Fruit fly (Drosophila melanogaster) whole organism, embryonic: ENCODE data around the gene CkIIalpha-i3.
A peak's percentile ranks its signal among the peaks of the same experiment; 100 is the strongest.

Experiments used
- BEAF-32 ChIP-seq: fragments of 200-800 bp; sonication (Bioruptor generic); optimal IDR thresholded peaks from 3 replicates; lab custom pipeline; 2017; ENCODE audit warnings: missing biosample characterization, missing genetic modification characterization, mild to moderate bottlenecking, moderate library complexity, missing genetic modification reagents
- CG13894 ChIP-seq: fragments of 200-800 bp; sonication (Bioruptor generic); optimal IDR thresholded peaks from 3 replicates; lab custom pipeline; 2018; ENCODE audit warnings: missing biosample characterization, mild to moderate bottlenecking, missing genetic modification characterization, moderate library complexity
- CG14965 ChIP-seq: fragments of 200-800 bp; sonication (Bioruptor generic); optimal IDR thresholded peaks from 2 replicates; lab custom pipeline; 2016; ENCODE audit warnings: missing biosample characterization, missing genetic modification characterization, borderline replicate concordance
- CG15073 ChIP-seq: fragments of 200-800 bp; sonication (Bioruptor generic); optimal IDR thresholded peaks from 2 replicates; lab custom pipeline; 2016; ENCODE audit warnings: missing biosample characterization, missing genetic modification characterization
- CG15514 ChIP-seq: fragments of 200-800 bp; sonication (Bioruptor generic); optimal IDR thresholded peaks from 3 replicates; lab custom pipeline; 2017; ENCODE audit warnings: missing biosample characterization, missing genetic modification characterization, mild to moderate bottlenecking, moderate library complexity, missing genetic modification reagents
- CG2116 ChIP-seq: fragments of 200-800 bp; sonication (Bioruptor generic); optimal IDR thresholded peaks from 3 replicates; lab custom pipeline; 2018; ENCODE audit warnings: missing biosample characterization, mild to moderate bottlenecking, missing genetic modification characterization
- CG2120 ChIP-seq: fragments of 200-800 bp; sonication (Bioruptor generic); optimal IDR thresholded peaks from 3 replicates; lab custom pipeline; 2016; ENCODE audit warnings: missing biosample characterization, missing genetic modification characterization
- CG30403 ChIP-seq: fragments of 200-800 bp; sonication (Bioruptor generic); optimal IDR thresholded peaks from 3 replicates; lab custom pipeline; 2016; ENCODE audit warnings: missing biosample characterization, missing genetic modification characterization
- CG3065 ChIP-seq: fragments of 200-800 bp; sonication (Bioruptor generic); optimal IDR thresholded peaks from 2 replicates; lab custom pipeline; 2016; ENCODE audit warnings: missing biosample characterization, missing genetic modification characterization
- CG33213 ChIP-seq: fragments of 200-800 bp; sonication (Bioruptor generic); optimal IDR thresholded peaks from 3 replicates; lab custom pipeline; 2016; ENCODE audit warnings: missing biosample characterization, missing genetic modification characterization
- CG43689 ChIP-seq: fragments of 200-800 bp; sonication (Bioruptor generic); IDR thresholded peaks from 2 replicates; pipeline ENCODE4 v1.3.6; 2022; ENCODE audit warnings: missing biosample characterization, missing genetic modification characterization
- CG4617 ChIP-seq: fragments of 200-800 bp; sonication (Bioruptor generic); optimal IDR thresholded peaks from 3 replicates; lab custom pipeline; 2016; ENCODE audit warnings: missing biosample characterization, missing genetic modification characterization, borderline replicate concordance
- CG4820 ChIP-seq: fragments of 200-800 bp; sonication (Bioruptor generic); optimal IDR thresholded peaks from 3 replicates; lab custom pipeline; 2016; ENCODE audit warnings: missing biosample characterization, missing genetic modification characterization
- CG5180 ChIP-seq: fragments of 200-800 bp; sonication (Bioruptor generic); optimal IDR thresholded peaks from 3 replicates; lab custom pipeline; 2017; ENCODE audit warnings: missing biosample characterization, missing genetic modification characterization, mild to moderate bottlenecking, moderate library complexity, missing genetic modification reagents
- CG6765 ChIP-seq: fragments of 200-800 bp; sonication (Bioruptor generic); optimal IDR thresholded peaks from 3 replicates; lab custom pipeline; 2017; ENCODE audit warnings: missing biosample characterization, mild to moderate bottlenecking, missing genetic modification characterization
- CG7928 ChIP-seq: fragments of 200-800 bp; sonication (Bioruptor generic); optimal IDR thresholded peaks from 2 replicates; lab custom pipeline; 2017; ENCODE audit warnings: missing biosample characterization, mild to moderate bottlenecking, missing genetic modification characterization
- CG8089 ChIP-seq: fragments of 200-800 bp; sonication (Bioruptor generic); optimal IDR thresholded peaks from 3 replicates; lab custom pipeline; 2016; ENCODE audit warnings: missing biosample characterization, missing genetic modification characterization
- CG9727 ChIP-seq: fragments of 200-800 bp; sonication (Bioruptor generic); optimal IDR thresholded peaks from 3 replicates; lab custom pipeline; 2017; ENCODE audit warnings: missing biosample characterization, mild to moderate bottlenecking, missing genetic modification characterization
- CG9876 ChIP-seq: fragments of 200-800 bp; sonication (Bioruptor generic); optimal IDR thresholded peaks from 2 replicates; lab custom pipeline; 2016; ENCODE audit warnings: missing biosample characterization, missing genetic modification characterization
- CTCF ChIP-seq: fragments of 200-800 bp; sonication (Bioruptor generic); optimal IDR thresholded peaks from 2 replicates; lab custom pipeline; 2017; ENCODE audit warnings: missing biosample characterization, mild to moderate bottlenecking, missing genetic modification characterization, moderate library complexity
- CoRest ChIP-seq: fragments of 200-800 bp; sonication (Bioruptor generic); optimal IDR thresholded peaks from 3 replicates; lab custom pipeline; 2018; ENCODE audit warnings: missing biosample characterization, mild to moderate bottlenecking, missing genetic modification characterization, moderate library complexity
- D19A ChIP-seq: fragments of 200-800 bp; optimal IDR thresholded peaks from 3 replicates; lab custom pipeline; 2019; ENCODE audit warnings: missing biosample characterization, mild to moderate bottlenecking, missing genetic modification characterization, moderate library complexity
- Dp ChIP-seq: fragments of 200-800 bp; sonication (Bioruptor generic); optimal IDR thresholded peaks from 2 replicates; lab custom pipeline; 2018; ENCODE audit warnings: missing biosample characterization, mild to moderate bottlenecking, missing genetic modification characterization, moderate library complexity
- Dref ChIP-seq: fragments of 200-800 bp; sonication (Bioruptor generic); IDR thresholded peaks from 2 replicates; pipeline ENCODE4 v1.3.6; 2022; ENCODE audit warnings: missing biosample characterization, missing genetic modification characterization
- Ets97D ChIP-seq: fragments of 200-800 bp; sonication (Bioruptor generic); optimal IDR thresholded peaks from 3 replicates; lab custom pipeline; 2016; ENCODE audit warnings: missing biosample characterization, missing genetic modification characterization
- Nf-YB ChIP-seq: fragments of 200-800 bp; sonication (Bioruptor generic); optimal IDR thresholded peaks from 3 replicates; lab custom pipeline; 2019; ENCODE audit warnings: missing biosample characterization, mild to moderate bottlenecking, missing genetic modification characterization, moderate library complexity
- Pdp1 ChIP-seq, 2 experiments: fragments of 200-800 bp; sonication (Bioruptor generic); optimal IDR thresholded peaks; 3 replicates each; lab custom pipeline; 2016; ENCODE audit warnings: missing biosample characterization in 2 of 2, missing genetic modification characterization in 2 of 2, mild to moderate bottlenecking in 1 of 2, moderate library complexity in 1 of 2
- Sry-δ ChIP-seq: fragments of 200-800 bp; sonication (Bioruptor generic); optimal IDR thresholded peaks from 2 replicates; lab custom pipeline; 2016; ENCODE audit warnings: missing biosample characterization, missing genetic modification characterization
- Taf1 ChIP-seq: fragments of 200-800 bp; sonication (Bioruptor generic); IDR thresholded peaks from 2 replicates; pipeline ENCODE4 v1.3.6; 2022; ENCODE audit warnings: missing biosample characterization, missing genetic modification characterization
- aop ChIP-seq: fragments of 200-800 bp; sonication (Bioruptor generic); IDR thresholded peaks from 2 replicates; pipeline ENCODE4 v1.3.6; 2022; ENCODE audit warnings: missing biosample characterization, missing genetic modification characterization
- bigmax ChIP-seq: fragments of 200-800 bp; sonication (Bioruptor generic); optimal IDR thresholded peaks from 2 replicates; lab custom pipeline; 2018; ENCODE audit warnings: missing biosample characterization, mild to moderate bottlenecking, missing genetic modification characterization
- chif ChIP-seq, 2 experiments: fragments of 200-800 bp; sonication (Bioruptor generic); optimal IDR thresholded peaks; 3 replicates each; lab custom pipeline; 2016; ENCODE audit warnings: missing biosample characterization in 2 of 2, missing genetic modification characterization in 2 of 2
- eve ChIP-seq, 2 experiments: fragments of >200 bp; optimal IDR thresholded peaks; 2 replicates each; lab custom pipeline; 2017; ENCODE audit warnings: missing biosample characterization in 2 of 2, missing genetic modification characterization in 2 of 2
- ewg ChIP-seq: fragments of 200-800 bp; sonication (Bioruptor generic); optimal IDR thresholded peaks from 3 replicates; lab custom pipeline; 2017; ENCODE audit warnings: mild to moderate bottlenecking, missing biosample characterization, missing genetic modification reagents, missing genetic modification characterization
- gfzf ChIP-seq: fragments of 200-800 bp; sonication (Bioruptor generic); optimal IDR thresholded peaks from 2 replicates; lab custom pipeline; 2016; ENCODE audit warnings: missing biosample characterization, mild to moderate bottlenecking, missing genetic modification characterization, moderate library complexity
- gsb ChIP-seq: fragments of 200-800 bp; sonication (Bioruptor generic); IDR thresholded peaks from 2 replicates; pipeline ENCODE4 v1.3.6; 2022; ENCODE audit warnings: missing biosample characterization, missing genetic modification characterization
- ham ChIP-seq: fragments of 200-800 bp; sonication (Bioruptor generic); IDR thresholded peaks from 2 replicates; pipeline ENCODE4 v1.3.6; 2022; ENCODE audit warnings: missing biosample characterization, missing genetic modification characterization
- insv ChIP-seq, 2 experiments: fragments of 200-800 bp; sonication (Bioruptor generic); optimal IDR thresholded peaks; 3 replicates each; lab custom pipeline; 2016 to 2018; ENCODE audit warnings: missing biosample characterization in 2 of 2, missing genetic modification characterization in 2 of 2
- jing ChIP-seq: fragments of 200-800 bp; sonication (Bioruptor generic); optimal IDR thresholded peaks from 2 replicates; lab custom pipeline; 2018; ENCODE audit warnings: missing biosample characterization, mild to moderate bottlenecking, missing genetic modification characterization
- kay ChIP-seq: fragments of 200-800 bp; sonication (Bioruptor generic); optimal IDR thresholded peaks from 2 replicates; lab custom pipeline; 2016; ENCODE audit warnings: missing biosample characterization, missing genetic modification characterization
- knrl ChIP-seq: fragments of 200-800 bp; sonication (Bioruptor generic); IDR thresholded peaks from 3 replicates; pipeline ENCODE4 v1.3.6; 2022; ENCODE audit warnings: missing biosample characterization, missing genetic modification characterization; ENCODE audit not compliant: partially characterized antibody
- odd ChIP-seq: fragments of 200-800 bp; sonication (Bioruptor generic); optimal IDR thresholded peaks from 2 replicates; lab custom pipeline; 2017; ENCODE audit warnings: missing biosample characterization, mild to moderate bottlenecking, missing genetic modification characterization
- otp ChIP-seq: fragments of 200-800 bp; sonication (Bioruptor generic); IDR thresholded peaks from 3 replicates; pipeline ENCODE4, ENCODE4 v1.3.6; 2022; ENCODE audit warnings: missing biosample characterization, missing genetic modification characterization
- pum ChIP-seq: fragments of 200-800 bp; sonication (Bioruptor generic); optimal IDR thresholded peaks from 2 replicates; lab custom pipeline; 2016; ENCODE audit warnings: missing biosample characterization, missing genetic modification characterization
- rib ChIP-seq: fragments of 200-800 bp; sonication (Bioruptor generic); IDR thresholded peaks from 2 replicates; pipeline ENCODE4 v1.3.6; 2022; ENCODE audit warnings: missing biosample characterization, missing genetic modification characterization
- row ChIP-seq: fragments of 200-800 bp; sonication (Bioruptor generic); IDR thresholded peaks from 3 replicates; pipeline ENCODE4 v1.3.6; 2022; ENCODE audit warnings: missing biosample characterization, missing genetic modification characterization
- scrt ChIP-seq: fragments of 200-800 bp; sonication (Bioruptor generic); optimal IDR thresholded peaks from 2 replicates; lab custom pipeline; 2018; ENCODE audit warnings: missing biosample characterization, mild to moderate bottlenecking, missing genetic modification characterization, moderate library complexity
- sens ChIP-seq: fragments of 200-800 bp; sonication (Bioruptor generic); peaks from one replicate; lab custom pipeline; 2016; ENCODE audit warnings: missing biosample characterization, missing genetic modification characterization
- tio ChIP-seq: fragments of 200-800 bp; sonication (Bioruptor generic); optimal IDR thresholded peaks from 2 replicates; lab custom pipeline; 2017; ENCODE audit warnings: missing biosample characterization, missing genetic modification characterization, inconsistent platforms
- tx ChIP-seq: fragments of 200-800 bp; sonication (Bioruptor generic); optimal IDR thresholded peaks from 2 replicates; lab custom pipeline; 2016; ENCODE audit warnings: missing biosample characterization, missing genetic modification characterization
- usp ChIP-seq: fragments of >200 bp; optimal IDR thresholded peaks from 2 replicates; lab custom pipeline; 2017; ENCODE audit warnings: missing biosample characterization, missing genetic modification characterization
- zf30C ChIP-seq: fragments of 200-800 bp; sonication (Bioruptor generic); optimal IDR thresholded peaks from 3 replicates; lab custom pipeline; 2018; ENCODE audit warnings: missing biosample characterization, mild to moderate bottlenecking, missing genetic modification characterization

The CkIIalpha-i3 gene

dm6 chr3L:710345-710822 lies at the start of gene CkIIalpha-i3:
TSS of gene CkIIalpha-i3 (minus strand) at chr3L:710607.
- no peak for TF ChIP-seq CG43689 (GFP tag; lab: Robert Waterston, UW)
- TF ChIP-seq CG13894 (tag; lab: Kevin White, UChicago): peak; percentile 68
- TF ChIP-seq CG8089 (GFP tag; lab: Kevin White, UChicago): no peak
- TF ChIP-seq chif (GFP tag; optimal IDR thresholded peaks at IDR 0.05; lab: Kevin White, UChicago): no peak
- no peak for TF ChIP-seq CG15514
- no peak for TF ChIP-seq Taf1 (GFP tag; lab: Robert Waterston, UW)
- TF ChIP-seq ham (GFP tag; lab: Robert Waterston, UW): no peak
- no peak for TF ChIP-seq usp (GFP tag; lab: Kevin White, UChicago)
- peak in 1 of 2 experiments; percentile 90 for TF ChIP-seq Pdp1 (GFP tag; optimal IDR thresholded peaks at IDR 0.05; lab: Kevin White, UChicago)
- peak; percentile 1 for TF ChIP-seq CG2120 (GFP tag; lab: Kevin White, UChicago)
- peak; percentile 97 for TF ChIP-seq CG2116 (GFP tag; lab: Kevin White, UChicago)
- TF ChIP-seq kay (GFP tag; lab: Kevin White, UChicago): no peak
- peak; percentile 76 for TF ChIP-seq CTCF
- no peak for TF ChIP-seq odd
- TF ChIP-seq Dp: peak; percentile 23
- no peak for TF ChIP-seq CG15073
- peak; percentile 60 to 98 for TF ChIP-seq insv (GFP tag; optimal IDR thresholded peaks at IDR 0.05; lab: Kevin White, UChicago)
- no peak for TF ChIP-seq Nf-YB (GFP tag; lab: Kevin White, UChicago)
- no peak for TF ChIP-seq CG5180 (GFP tag; lab: Kevin White, UChicago)
- TF ChIP-seq zf30C (GFP tag; lab: Kevin White, UChicago): no peak
- TF ChIP-seq tio: peak; percentile 20
- peak; percentile 11 for TF ChIP-seq CG4617
- TF ChIP-seq eve (GFP tag; optimal IDR thresholded peaks at IDR 0.05; lab: Kevin White, UChicago): peak in 1 of 2 experiments; percentile 64
- no peak for TF ChIP-seq CG14965
- TF ChIP-seq jing (GFP tag; lab: Kevin White, UChicago): no peak
- no peak for TF ChIP-seq CG3065 (GFP tag; lab: Kevin White, UChicago)
- TF ChIP-seq otp (GFP tag; lab: Robert Waterston, UW): no peak
- peak; percentile 38 for TF ChIP-seq sens (GFP tag; lab: Kevin White, UChicago)
- TF ChIP-seq knrl (GFP tag; lab: Robert Waterston, UW): peak; percentile 33; the same call in 1 of the 3 replicates
- TF ChIP-seq ewg (GFP tag; lab: Kevin White, UChicago): no peak
- TF ChIP-seq Sry-δ (GFP tag; lab: Kevin White, UChicago): peak; percentile 11
- TF ChIP-seq D19A (tag; lab: Kevin White, UChicago): no peak
- TF ChIP-seq CG9876 (GFP tag; lab: Kevin White, UChicago): no peak
- TF ChIP-seq CG9727 (GFP tag; lab: Kevin White, UChicago): no peak
- TF ChIP-seq aop (GFP tag; lab: Robert Waterston, UW): no peak
- peak; percentile 2 for TF ChIP-seq CG30403
- TF ChIP-seq gsb (GFP tag; lab: Robert Waterston, UW): no peak
- TF ChIP-seq pum (GFP tag; lab: Kevin White, UChicago): no peak
- TF ChIP-seq bigmax (GFP tag; lab: Kevin White, UChicago): no peak
- no peak for TF ChIP-seq tx (GFP tag; lab: Kevin White, UChicago)
- TF ChIP-seq Dref: peak; percentile 47
- TF ChIP-seq CG7928: no peak
- TF ChIP-seq scrt (GFP tag; lab: Kevin White, UChicago): no peak
- TF ChIP-seq gfzf (GFP tag; lab: Kevin White, UChicago): peak; percentile 34
- TF ChIP-seq BEAF-32 (GFP tag; lab: Kevin White, UChicago): peak; percentile 16
- no peak for TF ChIP-seq row (GFP tag; lab: Robert Waterston, UW)
- peak; percentile 22 for TF ChIP-seq CG33213 (GFP tag; lab: Kevin White, UChicago)
- no peak for TF ChIP-seq CG4820 (GFP tag; lab: Kevin White, UChicago)
- no peak for TF ChIP-seq rib (GFP tag; lab: Robert Waterston, UW)
- TF ChIP-seq CG6765 (GFP tag; lab: Kevin White, UChicago): no peak
- TF ChIP-seq Ets97D: peak; percentile 18
- peak; percentile 30 for TF ChIP-seq CoRest (tag; lab: Kevin White, UChicago)
